Fruit fly (Drosophila melanogaster) whole organism, pupa: ENCODE measurements around the gene CG31933.

ENCODE experiments used
- CG10348 ChIP-seq: fragments of 200-800 bp; sonication (Bioruptor generic); IDR thresholded peaks from 2 replicates; pipeline ENCODE4 v1.3.6; 2022; ENCODE audit warnings: missing biosample characterization, missing genetic modification characterization
- CG12605 ChIP-seq: fragments of 200-800 bp; sonication (Bioruptor generic); IDR thresholded peaks from 2 replicates; pipeline ENCODE4 v1.3.6; 2022; ENCODE audit warnings: missing biosample characterization, missing genetic modification characterization
- CG13204 ChIP-seq: fragments of 200-800 bp; sonication (Bioruptor generic); optimal IDR thresholded peaks from 2 replicates; lab custom pipeline; 2018; ENCODE audit warnings: missing biosample characterization, mild to moderate bottlenecking, missing genetic modification characterization, moderate library complexity
- CG14655 ChIP-seq: fragments of 200-800 bp; sonication (Bioruptor generic); optimal IDR thresholded peaks from 3 replicates; lab custom pipeline; 2017; ENCODE audit warnings: mild to moderate bottlenecking, missing biosample characterization, missing genetic modification reagents, missing genetic modification characterization
- CG15710 ChIP-seq: fragments of 200-800 bp; sonication (Bioruptor generic); optimal IDR thresholded peaks from 2 replicates; lab custom pipeline; 2018; ENCODE audit warnings: missing biosample characterization, mild to moderate bottlenecking, missing genetic modification characterization, moderate library complexity
- CG17806 ChIP-seq: fragments of 200-800 bp; sonication (Bioruptor generic); optimal IDR thresholded peaks from 2 replicates; lab custom pipeline; 2018; ENCODE audit warnings: missing biosample characterization, mild to moderate bottlenecking, missing genetic modification characterization, moderate library complexity
- CG32121 ChIP-seq: fragments of 200-800 bp; sonication (Bioruptor generic); IDR thresholded peaks from 2 replicates; pipeline ENCODE4 v1.3.6; 2022; ENCODE audit warnings: missing biosample characterization, missing genetic modification characterization
- CG34367 ChIP-seq: fragments of 200-800 bp; sonication (Bioruptor generic); optimal IDR thresholded peaks from 2 replicates; lab custom pipeline; 2018; ENCODE audit warnings: missing biosample characterization, mild to moderate bottlenecking, missing genetic modification characterization
- CG4496 ChIP-seq: fragments of 200-800 bp; sonication (Bioruptor generic); IDR thresholded peaks from 3 replicates; pipeline ENCODE4 v1.3.6; 2022; ENCODE audit warnings: missing biosample characterization, missing genetic modification characterization
- CG8159 ChIP-seq: fragments of 200-800 bp; sonication (Bioruptor generic); optimal IDR thresholded peaks from 3 replicates; lab custom pipeline; 2018; ENCODE audit warnings: missing biosample characterization, mild to moderate bottlenecking, missing genetic modification characterization, moderate library complexity
- CG8301 ChIP-seq: fragments of 200-800 bp; sonication (Bioruptor generic); optimal IDR thresholded peaks from 2 replicates; lab custom pipeline; 2018; ENCODE audit warnings: missing biosample characterization, mild to moderate bottlenecking, missing genetic modification characterization
- CG9948 ChIP-seq: fragments of 200-800 bp; sonication (Bioruptor generic); optimal IDR thresholded peaks from 2 replicates; lab custom pipeline; 2018; ENCODE audit warnings: missing biosample characterization, mild to moderate bottlenecking, missing genetic modification characterization, moderate library complexity
- D1 ChIP-seq: fragments of 200-800 bp; sonication (Bioruptor generic); optimal IDR thresholded peaks from 2 replicates; lab custom pipeline; 2018; ENCODE audit warnings: missing biosample characterization, mild to moderate bottlenecking, missing genetic modification characterization, moderate library complexity
- EcR ChIP-seq: fragments of 200-800 bp; sonication (Bioruptor generic); optimal IDR thresholded peaks from 3 replicates; lab custom pipeline; 2019; ENCODE audit warnings: missing biosample characterization, missing genetic modification characterization, mild to moderate bottlenecking, moderate library complexity, missing genetic modification reagents
- Ets98B ChIP-seq: fragments of 200-800 bp; sonication (Bioruptor generic); IDR thresholded peaks from 2 replicates; pipeline ENCODE4 v1.3.6; 2022; ENCODE audit warnings: missing biosample characterization, missing genetic modification characterization
- Pif1A ChIP-seq: fragments of 200-800 bp; sonication (Bioruptor generic); optimal IDR thresholded peaks from 3 replicates; lab custom pipeline; 2016; ENCODE audit warnings: missing biosample characterization, missing genetic modification characterization
- Pif1B ChIP-seq: fragments of 200-800 bp; sonication (Bioruptor generic); optimal IDR thresholded peaks from 3 replicates; lab custom pipeline; 2016; ENCODE audit warnings: missing biosample characterization, missing genetic modification characterization
- Snoo ChIP-seq: fragments of 200-800 bp; sonication (Bioruptor generic); optimal IDR thresholded peaks from 3 replicates; lab custom pipeline; 2017; ENCODE audit warnings: missing biosample characterization, mild to moderate bottlenecking, missing genetic modification characterization, inconsistent platforms
- fd96Ca ChIP-seq: fragments of 200-800 bp; sonication (Bioruptor generic); IDR thresholded peaks from 3 replicates; pipeline ENCODE4 v1.3.6; 2022; ENCODE audit warnings: missing biosample characterization, missing genetic modification characterization
- gl ChIP-seq: fragments of 200-800 bp; sonication (Bioruptor generic); optimal IDR thresholded peaks from 2 replicates; lab custom pipeline; 2018; ENCODE audit warnings: missing biosample characterization, mild to moderate bottlenecking, missing genetic modification characterization
- rn ChIP-seq: fragments of 200-800 bp; sonication (Bioruptor generic); IDR thresholded peaks from 2 replicates; pipeline ENCODE4 v1.3.6; 2022; ENCODE audit warnings: missing biosample characterization, missing genetic modification characterization

The CG31933 gene

DNA sequence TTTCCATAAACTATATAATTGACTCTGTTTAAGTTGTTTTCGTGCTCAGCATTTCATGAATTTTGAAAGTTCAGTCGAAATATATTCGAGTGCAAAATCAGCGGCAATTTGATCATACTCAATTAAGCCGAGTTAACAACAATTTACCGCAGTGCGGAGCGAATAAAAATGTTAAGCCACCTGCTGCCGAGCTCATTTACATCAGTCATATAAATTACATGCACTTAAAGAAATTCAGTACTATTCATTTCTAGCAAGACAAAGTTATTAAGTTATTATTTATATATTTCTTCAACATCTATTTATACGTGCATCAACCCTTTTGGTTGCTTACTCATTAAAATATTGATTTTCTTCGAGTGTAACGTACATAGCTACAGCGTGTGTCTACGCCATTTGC, 9.3 kb upstream of the CG31933 start, which contains the start of gene c-cup:
Gene c-cup, minus strand, starts transcription at position 101 of the 400 bp plus-strand sequence.
- TF ChIP-seq fd96Ca (GFP tag; lab: Robert Waterston, UW) (no peak), CG8159 (tag; lab: Kevin White, UChicago) (no peak), Pif1B (no peak), Pif1A (GFP tag; lab: Kevin White, UChicago) (no peak)

DNA sequence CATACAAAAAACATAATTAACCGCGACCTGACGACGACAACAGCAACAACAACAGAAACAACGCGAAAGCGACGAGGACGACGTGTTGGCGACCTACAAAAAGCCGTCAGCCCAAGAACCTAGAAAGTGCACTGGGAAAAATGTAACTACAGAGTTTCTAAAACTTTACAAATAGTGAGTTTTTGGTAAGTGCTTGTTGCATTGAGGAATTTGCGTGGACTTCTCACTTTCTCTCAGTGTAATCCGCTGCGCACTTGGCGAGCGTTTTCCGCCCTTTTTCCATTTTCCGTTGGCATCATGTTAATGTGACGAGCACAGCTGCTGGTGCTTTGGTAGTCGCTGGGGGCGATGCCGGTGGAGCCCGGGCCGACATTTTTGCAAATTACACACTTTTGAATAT, 5.2 kb upstream of the CG31933 start:
- no peak for TF ChIP-seq CG8301 (tag; lab: Kevin White, UChicago)
- TF ChIP-seq CG14655 (GFP tag; lab: Kevin White, UChicago), result no peak
- no peak for TF ChIP-seq CG8159 (tag; lab: Kevin White, UChicago)
- TF ChIP-seq fd96Ca (GFP tag; lab: Robert Waterston, UW), result no peak
- TF ChIP-seq Snoo (tag; lab: Kevin White, UChicago), result no peak
- TF ChIP-seq CG17806, result no peak
- no peak for TF ChIP-seq CG4496 (GFP tag; lab: Robert Waterston, UW)
- TF ChIP-seq CG34367 (tag; lab: Kevin White, UChicago), result no peak
- no peak for TF ChIP-seq Ets98B (GFP tag; lab: Robert Waterston, UW)
- no peak for TF ChIP-seq CG10348
- no peak for TF ChIP-seq Pif1A (GFP tag; lab: Kevin White, UChicago)
- TF ChIP-seq CG15710 (tag; lab: Kevin White, UChicago), result no peak
- TF ChIP-seq CG9948, result no peak
- no peak for TF ChIP-seq rn (GFP tag; lab: Robert Waterston, UW)
- no peak for TF ChIP-seq EcR
- TF ChIP-seq CG32121, result no peak

DNA sequence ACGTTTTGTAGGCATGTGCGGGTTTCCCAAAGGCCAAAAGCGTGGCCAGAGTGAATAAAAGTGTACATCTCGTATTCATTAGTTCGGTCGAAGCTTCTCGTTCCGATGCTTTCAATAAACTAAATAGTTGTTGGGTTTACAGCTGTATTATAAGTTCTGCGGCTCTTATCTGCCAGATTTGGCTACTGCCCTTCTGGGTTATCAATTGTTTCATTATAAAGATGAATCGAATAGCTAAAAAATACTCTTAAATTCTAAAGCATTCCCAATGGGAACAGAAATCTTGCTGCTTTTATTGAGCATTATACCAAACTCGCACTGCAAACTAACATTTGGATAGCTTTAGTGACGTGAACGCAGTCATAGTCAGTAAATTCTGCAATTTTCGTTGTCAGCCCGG, 3.3 kb upstream of the CG31933 start, which contains the start of gene CG31664:
Gene CG31664, minus strand, starts transcription at position 101 of the 400 bp plus-strand sequence.
- TF ChIP-seq CG34367 (tag; lab: Kevin White, UChicago), result no peak
- no peak for TF ChIP-seq CG8159 (tag; lab: Kevin White, UChicago)

DNA sequence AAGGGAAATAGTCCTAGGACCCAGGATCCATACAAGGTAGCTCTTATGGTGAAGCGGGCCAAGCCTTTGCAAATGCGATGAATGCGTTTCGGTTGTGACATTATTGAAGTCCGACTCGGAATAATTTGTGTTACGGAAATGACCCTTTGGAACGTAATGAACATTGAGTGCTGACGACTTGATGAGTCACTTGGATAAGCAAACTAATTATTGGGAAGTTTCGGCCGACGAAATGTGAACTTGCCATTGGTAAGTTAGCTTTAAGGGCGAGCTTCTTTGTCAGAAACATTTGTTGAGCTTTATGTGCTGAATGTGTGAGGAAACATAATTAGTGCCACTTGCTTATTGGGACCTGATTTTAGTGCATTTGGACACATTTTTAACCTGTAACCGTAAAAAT, 28.3 kb downstream of the CG31933 start, which contains the start of gene Gr22a:
Gene Gr22a, minus strand, starts transcription at position 101 of the 400 bp plus-strand sequence.
- TF ChIP-seq CG9948 (no peak), CG34367 (tag; lab: Kevin White, UChicago) (no peak), CG14655 (GFP tag; lab: Kevin White, UChicago) (no peak), CG12605 (no peak), fd96Ca (GFP tag; lab: Robert Waterston, UW) (no peak), gl (tag; lab: Kevin White, UChicago) (no peak), CG15710 (tag; lab: Kevin White, UChicago) (no peak), CG8159 (tag; lab: Kevin White, UChicago) (no peak), EcR (no peak), D1 (tag; lab: Kevin White, UChicago) (no peak), CG8301 (tag; lab: Kevin White, UChicago) (no peak), CG4496 (GFP tag; lab: Robert Waterston, UW) (no peak), CG13204 (GFP tag; lab: Kevin White, UChicago) (no peak), rn (GFP tag; lab: Robert Waterston, UW) (no peak), Pif1A (GFP tag; lab: Kevin White, UChicago) (no peak), CG10348 (no peak), Ets98B (GFP tag; lab: Robert Waterston, UW) (no peak), CG32121 (no peak)
- TF ChIP-seq, all 21 proteins: peak for 0

DNA sequence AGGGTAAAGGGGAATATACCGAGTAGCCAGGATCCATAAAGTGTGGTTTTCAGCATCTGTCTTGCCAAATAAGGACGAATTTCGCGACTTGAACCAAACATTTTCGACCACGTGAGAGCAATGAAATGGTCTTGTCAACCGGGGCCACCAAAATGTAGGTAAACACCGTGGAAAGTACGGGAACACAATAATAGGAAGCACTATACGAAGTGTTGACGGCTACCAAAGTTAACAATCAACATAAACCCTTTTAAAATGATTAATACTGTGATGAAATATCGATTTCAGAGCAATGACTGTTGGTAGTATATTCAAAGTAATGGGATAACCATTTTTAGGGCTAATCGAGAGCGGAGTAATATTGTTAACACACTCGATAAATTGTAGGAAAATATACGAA, 30.0 kb downstream of the CG31933 start, which contains the start of gene Gr22b:
Gene Gr22b, minus strand, starts transcription at position 101 of the 400 bp plus-strand sequence.
- TF ChIP-seq D1 (tag; lab: Kevin White, UChicago), result no peak
- TF ChIP-seq CG13204 (GFP tag; lab: Kevin White, UChicago), result no peak
- no peak for TF ChIP-seq CG10348
- no peak for TF ChIP-seq CG4496 (GFP tag; lab: Robert Waterston, UW)
- no peak for TF ChIP-seq CG9948
- no peak for TF ChIP-seq CG12605
- no peak for TF ChIP-seq rn (GFP tag; lab: Robert Waterston, UW)
- no peak for TF ChIP-seq CG8301 (tag; lab: Kevin White, UChicago)
- no peak for TF ChIP-seq CG8159 (tag; lab: Kevin White, UChicago)

DNA sequence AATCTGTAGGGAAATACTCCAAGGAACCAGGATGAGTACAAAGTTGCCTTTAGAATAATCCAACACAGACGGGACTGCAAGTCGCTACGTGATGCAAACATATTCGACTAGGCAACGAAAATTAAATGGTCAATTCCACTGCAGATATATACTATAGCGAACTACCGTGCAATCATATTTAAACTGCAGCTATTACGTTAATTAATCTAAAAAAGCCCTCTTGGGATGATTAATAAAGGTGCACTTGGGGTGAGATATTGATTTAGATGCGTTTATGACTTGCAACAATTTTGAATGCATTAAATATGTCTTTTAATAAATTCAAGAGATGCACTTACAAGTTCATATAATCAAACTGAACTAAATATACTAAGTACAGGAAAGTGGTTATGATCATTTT, 31.4 kb downstream of the CG31933 start, which contains the start of gene Gr22c:
Gene Gr22c, minus strand, starts transcription at position 101 of the 400 bp plus-strand sequence.
- TF ChIP-seq CG34367 (tag; lab: Kevin White, UChicago) (no peak), Pif1A (GFP tag; lab: Kevin White, UChicago) (no peak), Pif1B (no peak), EcR (no peak), CG13204 (GFP tag; lab: Kevin White, UChicago) (no peak), CG12605 (no peak), CG9948 (no peak), rn (GFP tag; lab: Robert Waterston, UW) (no peak), CG10348 (no peak), CG8159 (tag; lab: Kevin White, UChicago) (no peak), fd96Ca (GFP tag; lab: Robert Waterston, UW) (no peak)
- TF ChIP-seq, all 21 proteins: peak for 0

DNA sequence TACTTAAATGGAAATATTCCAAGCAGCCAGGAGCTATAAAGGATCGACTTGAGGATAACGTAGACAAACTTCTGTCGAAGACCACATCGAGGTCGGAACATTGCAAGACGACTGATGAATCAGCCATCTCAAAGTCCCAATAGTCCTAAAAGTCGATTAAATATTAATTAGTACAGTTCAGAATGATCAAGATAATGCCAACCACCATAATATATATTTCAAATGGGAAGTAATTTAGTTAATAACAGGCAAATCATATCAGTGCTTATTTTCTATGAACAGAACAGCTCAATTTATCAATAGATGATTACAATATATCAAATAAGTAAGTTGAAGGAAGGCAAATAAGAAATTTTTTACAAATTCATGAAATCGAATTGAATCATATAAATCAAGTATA, 32.9 kb downstream of the CG31933 start, which contains the start of gene Gr22d:
Gene Gr22d, minus strand, starts transcription at position 101 of the 400 bp plus-strand sequence.
- TF ChIP-seq CG32121 (no peak), EcR (no peak), CG9948 (no peak), Ets98B (GFP tag; lab: Robert Waterston, UW) (no peak), fd96Ca (GFP tag; lab: Robert Waterston, UW) (no peak), CG17806 (no peak), CG34367 (tag; lab: Kevin White, UChicago) (no peak), Pif1B (no peak), CG8301 (tag; lab: Kevin White, UChicago) (no peak), CG15710 (tag; lab: Kevin White, UChicago) (no peak), gl (tag; lab: Kevin White, UChicago) (no peak), CG8159 (tag; lab: Kevin White, UChicago) (no peak), CG14655 (GFP tag; lab: Kevin White, UChicago) (no peak), Snoo (tag; lab: Kevin White, UChicago) (no peak), rn (GFP tag; lab: Robert Waterston, UW) (no peak), D1 (tag; lab: Kevin White, UChicago) (no peak)
